Worm (Caenorhabditis elegans): ENCODE measurements around the gene his-40.

his-40 gene

DNA sequence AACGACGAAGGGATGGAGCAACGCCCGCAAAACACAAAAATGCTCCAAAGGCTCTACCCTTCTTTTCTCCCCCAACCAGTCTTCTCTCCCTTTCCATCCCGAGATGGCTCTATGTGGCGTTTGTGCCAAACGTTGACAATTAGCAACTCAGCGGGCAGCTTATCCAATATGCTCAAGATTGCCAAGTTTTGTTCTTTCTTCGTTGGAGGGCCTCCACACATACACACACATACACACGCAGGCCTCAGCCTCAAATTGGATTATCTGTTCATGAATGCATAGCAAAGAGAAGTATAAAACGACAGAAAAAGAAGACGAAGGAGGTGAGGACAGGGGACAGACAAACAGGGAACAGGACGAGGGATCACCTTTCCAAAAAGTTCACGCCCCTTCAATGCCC lies 28.6 kb upstream of the his-40 start:
- TF ChIP-seq T22C8.4 (GFP tag; IDR thresholded peaks at IDR 0.05) (no peak), tab-1 (GFP tag; IDR thresholded peaks at IDR 0.05) (no peak), ztf-23 (GFP tag; IDR thresholded peaks at IDR 0.05) (no peak), flt-1 (GFP tag; IDR thresholded peaks at IDR 0.05) (no peak), cog-1 (tag; optimal IDR thresholded peaks at IDR 0.05) (no peak), ztf-29 (GFP tag; IDR thresholded peaks at IDR 0.05) (no peak), med-1 (GFP tag; optimal IDR thresholded peaks at IDR 0.05; ENCODE audit: insufficient read depth) (no peak), klf-2 (GFP tag; conservative IDR thresholded peaks at IDR 0.05) (no peak), ref-1 (GFP tag; conservative IDR thresholded peaks at IDR 0.05) (no peak)

DNA sequence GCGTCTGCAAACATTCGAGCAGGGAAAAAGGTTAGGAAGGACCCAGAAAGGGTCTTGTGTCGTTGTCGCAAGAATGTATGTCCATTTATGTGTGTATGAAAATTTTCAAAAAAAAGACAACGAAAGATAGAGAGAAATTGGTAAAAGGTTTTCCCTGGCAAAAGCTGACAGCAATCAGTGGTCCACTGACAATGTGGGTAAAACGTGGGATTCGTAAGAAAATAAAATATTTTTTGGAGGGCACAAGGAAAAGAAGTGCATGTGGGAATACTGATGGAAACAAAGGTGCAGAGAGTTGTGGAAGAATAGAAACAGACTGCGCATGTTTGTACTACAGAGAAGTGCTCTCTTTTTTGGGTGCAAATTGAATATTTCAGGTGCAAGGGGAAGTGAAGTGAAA lies 26.8 kb upstream of the his-40 start:
- TF ChIP-seq ztf-29 (GFP tag; IDR thresholded peaks at IDR 0.05) (no peak), cog-1 (tag; optimal IDR thresholded peaks at IDR 0.05) (no peak), flt-1 (GFP tag; IDR thresholded peaks at IDR 0.05) (no peak), ztf-23 (GFP tag; IDR thresholded peaks at IDR 0.05) (no peak), tab-1 (GFP tag; IDR thresholded peaks at IDR 0.05) (no peak), klf-2 (GFP tag; conservative IDR thresholded peaks at IDR 0.05) (no peak), T22C8.4 (GFP tag; IDR thresholded peaks at IDR 0.05) (no peak), med-1 (GFP tag; optimal IDR thresholded peaks at IDR 0.05; ENCODE audit: insufficient read depth) (no peak), ref-1 (GFP tag; conservative IDR thresholded peaks at IDR 0.05) (no peak)

DNA sequence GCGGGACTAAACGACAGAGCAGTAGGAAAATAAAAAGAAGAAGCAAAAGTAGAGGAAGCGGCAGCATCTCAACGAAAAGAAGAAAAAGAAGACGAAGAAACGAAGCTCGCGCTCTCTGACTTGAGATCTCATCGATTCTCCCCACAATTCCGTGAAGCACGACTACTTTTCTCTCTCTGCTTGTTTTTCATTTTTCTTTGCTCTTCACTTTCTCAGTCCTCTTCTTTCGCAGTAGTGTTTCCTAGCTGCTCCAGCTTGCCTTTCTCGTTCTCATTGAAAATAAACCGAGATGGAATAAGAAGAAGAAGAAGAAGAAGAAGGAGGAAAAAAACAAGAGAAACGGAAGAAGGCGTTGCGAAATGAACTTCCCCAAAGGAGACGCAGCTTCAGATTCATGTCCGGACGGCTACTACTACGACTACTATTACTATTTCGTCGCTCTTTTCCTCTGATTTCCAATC lies 25.2 kb upstream of the his-40 start:
- TF ChIP-seq T22C8.4 (GFP tag; IDR thresholded peaks at IDR 0.05) (no peak), ztf-23 (GFP tag; IDR thresholded peaks at IDR 0.05) (no peak), tab-1 (GFP tag; IDR thresholded peaks at IDR 0.05) (no peak), med-1 (GFP tag; optimal IDR thresholded peaks at IDR 0.05; ENCODE audit: insufficient read depth) (no peak), ztf-29 (GFP tag; IDR thresholded peaks at IDR 0.05) (no peak), klf-2 (GFP tag; conservative IDR thresholded peaks at IDR 0.05) (no peak), flt-1 (GFP tag; IDR thresholded peaks at IDR 0.05) (no peak)

DNA sequence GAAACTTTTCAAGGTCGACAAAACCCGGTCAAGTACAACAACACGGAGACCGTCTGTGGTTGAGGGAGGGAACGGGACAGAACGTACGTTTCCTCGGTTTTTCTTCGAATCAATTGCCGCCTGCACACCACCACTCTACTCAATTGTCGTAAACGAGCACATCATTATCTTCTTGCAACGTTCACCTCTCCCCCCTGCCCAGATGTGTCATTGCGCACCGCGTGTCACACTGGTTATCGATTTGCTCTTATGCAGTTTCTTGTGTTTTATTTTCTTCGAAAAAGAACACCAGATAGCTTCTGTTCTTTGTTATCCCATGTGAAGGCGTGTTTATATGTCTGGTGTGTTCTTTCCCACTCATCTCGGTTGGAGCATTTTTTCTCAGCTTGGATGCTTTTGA lies 20.3 kb upstream of the his-40 start:
- TF ChIP-seq ztf-29 (GFP tag; IDR thresholded peaks at IDR 0.05) (no peak), tab-1 (GFP tag; IDR thresholded peaks at IDR 0.05) (no peak), ref-1 (GFP tag; conservative IDR thresholded peaks at IDR 0.05) (no peak), cog-1 (tag; optimal IDR thresholded peaks at IDR 0.05) (no peak), med-1 (GFP tag; optimal IDR thresholded peaks at IDR 0.05; ENCODE audit: insufficient read depth) (no peak), klf-2 (GFP tag; conservative IDR thresholded peaks at IDR 0.05) (no peak), T22C8.4 (GFP tag; IDR thresholded peaks at IDR 0.05) (no peak)

DNA sequence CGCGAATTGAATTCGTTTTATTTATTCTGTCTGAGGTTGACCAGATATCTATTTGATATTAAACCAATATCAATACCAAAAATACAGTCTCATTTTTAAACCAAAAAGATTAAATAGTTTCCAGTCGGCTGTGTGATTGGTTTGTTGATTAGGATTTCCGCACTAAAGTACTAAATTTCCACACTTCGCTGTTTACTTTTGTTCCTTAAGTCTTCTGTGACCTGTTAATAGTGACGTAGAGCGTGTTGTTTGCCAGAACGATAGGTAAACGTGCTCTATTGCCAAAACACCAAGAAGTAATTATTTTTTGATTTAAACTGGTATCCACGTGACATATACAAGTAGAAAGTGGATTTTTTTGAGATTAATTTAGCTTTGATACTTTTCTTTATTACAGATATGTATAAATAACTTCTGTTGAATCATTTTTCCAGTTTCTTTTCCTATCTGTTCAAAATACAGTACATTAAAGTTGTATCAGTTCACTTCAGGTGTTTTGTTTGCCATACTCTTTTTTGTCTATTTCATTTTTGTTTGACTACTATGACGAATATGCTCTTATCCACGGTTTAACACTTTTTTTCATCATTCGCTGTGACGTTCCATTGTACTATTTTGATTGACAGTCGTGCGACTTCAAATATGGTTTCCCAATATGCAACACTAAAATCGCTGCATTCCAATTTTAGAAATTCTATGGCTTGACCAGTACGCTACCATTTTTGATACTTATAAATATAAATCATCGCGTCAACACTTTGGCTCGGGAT lies 18.9 kb upstream of the his-40 start:
- TF ChIP-seq flt-1 (GFP tag; IDR thresholded peaks at IDR 0.05), result no peak
- no peak for TF ChIP-seq ztf-29 (GFP tag; IDR thresholded peaks at IDR 0.05)
- no peak for TF ChIP-seq tab-1 (GFP tag; IDR thresholded peaks at IDR 0.05)
- TF ChIP-seq klf-2 (GFP tag; conservative IDR thresholded peaks at IDR 0.05), result no peak
- no peak for TF ChIP-seq ztf-23 (GFP tag; IDR thresholded peaks at IDR 0.05)
- TF ChIP-seq T22C8.4 (GFP tag; IDR thresholded peaks at IDR 0.05), result no peak
- no peak for TF ChIP-seq ref-1 (GFP tag; conservative IDR thresholded peaks at IDR 0.05)
- no peak for TF ChIP-seq med-1 (GFP tag; optimal IDR thresholded peaks at IDR 0.05; ENCODE audit: insufficient read depth)

DNA sequence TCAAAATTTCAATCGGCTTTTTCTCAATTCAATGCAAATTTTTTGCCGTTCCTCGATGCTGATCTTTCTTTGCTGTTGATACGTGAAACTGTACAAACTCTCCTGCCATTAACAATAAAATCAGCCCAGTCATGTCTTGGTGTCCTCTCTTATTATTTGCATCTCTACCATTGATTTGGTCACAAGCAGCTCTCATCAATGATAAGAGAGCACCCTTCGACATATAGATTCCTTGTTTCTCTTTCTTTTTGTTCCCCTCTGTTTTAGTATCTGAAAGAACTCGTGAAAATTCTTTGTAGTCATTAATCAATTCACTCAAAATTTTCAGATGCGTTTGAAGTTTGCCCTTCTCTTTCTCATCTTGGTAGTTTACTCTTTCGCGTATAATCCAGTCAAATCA lies 18.1 kb upstream of the his-40 start, which contains the start of gene lron-7:
Gene lron-7, plus strand, starts transcription at position 323 of the 400 bp plus-strand sequence.
- no peak for TF ChIP-seq med-1 (GFP tag; optimal IDR thresholded peaks at IDR 0.05; ENCODE audit: insufficient read depth)
- no peak for TF ChIP-seq tab-1 (GFP tag; IDR thresholded peaks at IDR 0.05)
- TF ChIP-seq ztf-29 (GFP tag; IDR thresholded peaks at IDR 0.05), result no peak
- no peak for TF ChIP-seq ztf-23 (GFP tag; IDR thresholded peaks at IDR 0.05)
- TF ChIP-seq flt-1 (GFP tag; IDR thresholded peaks at IDR 0.05), result no peak
- no peak for TF ChIP-seq T22C8.4 (GFP tag; IDR thresholded peaks at IDR 0.05)
- no peak for TF ChIP-seq klf-2 (GFP tag; conservative IDR thresholded peaks at IDR 0.05)
- TF ChIP-seq ref-1 (GFP tag; conservative IDR thresholded peaks at IDR 0.05), result no peak
- no peak for TF ChIP-seq cog-1 (tag; optimal IDR thresholded peaks at IDR 0.05)

DNA sequence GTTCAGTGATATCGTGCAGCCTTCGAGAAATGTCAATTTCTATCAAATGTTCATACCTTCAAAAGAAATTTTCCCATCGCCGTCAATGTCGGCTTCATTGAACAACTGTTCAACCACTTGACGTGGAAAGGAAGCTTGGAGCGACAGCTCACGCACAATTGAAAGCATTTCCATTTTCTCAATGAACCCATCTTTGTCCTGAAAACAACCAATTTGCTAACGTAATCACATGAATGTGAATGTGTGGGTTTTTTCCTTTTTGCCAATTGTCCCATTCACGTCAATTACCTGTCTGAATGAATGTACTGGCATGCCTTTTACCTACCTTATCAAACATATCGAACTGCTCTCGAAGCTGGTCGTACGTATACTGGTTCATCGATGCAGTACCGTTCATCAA lies 13.6 kb upstream of the his-40 start:
- TF ChIP-seq ztf-23 (GFP tag; IDR thresholded peaks at IDR 0.05) (no peak), cog-1 (tag; optimal IDR thresholded peaks at IDR 0.05) (no peak), T22C8.4 (GFP tag; IDR thresholded peaks at IDR 0.05) (no peak), tab-1 (GFP tag; IDR thresholded peaks at IDR 0.05) (no peak), med-1 (GFP tag; optimal IDR thresholded peaks at IDR 0.05; ENCODE audit: insufficient read depth) (no peak)

DNA sequence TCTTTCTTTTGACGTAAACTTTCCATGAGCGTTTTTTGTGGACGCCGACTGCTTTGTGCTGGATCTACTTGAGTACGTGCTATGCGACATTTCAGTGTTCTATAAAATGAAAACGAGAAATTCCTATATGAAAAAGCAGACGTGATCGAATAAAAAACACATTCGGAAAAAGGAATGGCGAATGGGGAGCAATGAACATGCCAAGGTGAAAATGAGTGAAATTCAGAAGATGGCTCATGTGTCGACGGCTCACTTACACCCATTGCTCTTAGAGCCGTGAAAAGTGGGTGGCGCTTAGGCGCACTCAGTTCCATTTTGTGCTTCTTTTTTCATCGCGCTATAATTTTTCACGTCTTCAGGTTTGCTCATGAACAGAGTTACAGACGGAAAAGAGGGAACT lies 11.3 kb upstream of the his-40 start, which contains the start of gene K03A1.4:
Gene K03A1.4, minus strand, starts transcription at position 101 of the 400 bp plus-strand sequence.
- no peak for TF ChIP-seq ztf-29 (GFP tag; IDR thresholded peaks at IDR 0.05)
- no peak for TF ChIP-seq T22C8.4 (GFP tag; IDR thresholded peaks at IDR 0.05)
- TF ChIP-seq klf-2 (GFP tag; conservative IDR thresholded peaks at IDR 0.05), result no peak
- no peak for TF ChIP-seq ref-1 (GFP tag; conservative IDR thresholded peaks at IDR 0.05)
- TF ChIP-seq flt-1 (GFP tag; IDR thresholded peaks at IDR 0.05), result no peak
- TF ChIP-seq tab-1 (GFP tag; IDR thresholded peaks at IDR 0.05), result no peak
- no peak for TF ChIP-seq ztf-23 (GFP tag; IDR thresholded peaks at IDR 0.05)
- TF ChIP-seq med-1 (GFP tag; optimal IDR thresholded peaks at IDR 0.05; ENCODE audit: insufficient read depth), result no peak
- TF ChIP-seq cog-1 (tag; optimal IDR thresholded peaks at IDR 0.05), result no peak

DNA sequence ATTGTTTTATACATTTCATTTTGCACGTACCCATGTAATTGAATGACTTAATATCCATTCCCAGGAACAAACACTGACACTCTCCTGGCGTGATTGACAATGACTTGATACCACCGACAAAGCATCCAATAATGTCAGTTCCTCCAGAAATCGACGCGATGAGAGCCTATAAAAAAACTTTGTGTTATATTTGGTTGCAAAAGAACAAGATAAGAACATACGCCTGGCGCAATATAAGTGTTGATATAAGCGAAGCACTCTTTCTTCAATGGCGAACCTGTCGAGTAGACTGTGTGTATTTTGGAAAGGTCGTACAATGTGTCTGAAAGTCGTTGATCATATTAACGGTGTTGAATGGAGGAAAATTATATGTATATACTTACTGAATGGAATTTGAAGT lies 6.8 kb upstream of the his-40 start:
- no peak for TF ChIP-seq med-1 (GFP tag; optimal IDR thresholded peaks at IDR 0.05; ENCODE audit: insufficient read depth)
- no peak for TF ChIP-seq flt-1 (GFP tag; IDR thresholded peaks at IDR 0.05)
- no peak for TF ChIP-seq tab-1 (GFP tag; IDR thresholded peaks at IDR 0.05)
- no peak for TF ChIP-seq klf-2 (GFP tag; conservative IDR thresholded peaks at IDR 0.05)
- TF ChIP-seq ztf-23 (GFP tag; IDR thresholded peaks at IDR 0.05), result no peak
- no peak for TF ChIP-seq ref-1 (GFP tag; conservative IDR thresholded peaks at IDR 0.05)
- no peak for TF ChIP-seq T22C8.4 (GFP tag; IDR thresholded peaks at IDR 0.05)
- TF ChIP-seq ztf-29 (GFP tag; IDR thresholded peaks at IDR 0.05), result no peak
- no peak for TF ChIP-seq cog-1 (tag; optimal IDR thresholded peaks at IDR 0.05)

Measured in whole organism, midembryonic.